Worm (Caenorhabditis elegans) whole organism, early embryonic: ENCODE data around the gene Y43F8B.22.

Experiments
- B0310.2 ChIP-seq: sonication (generic microtip); optimal IDR thresholded peaks from 2 replicates; lab custom pipeline; 2016; ENCODE audit warnings: mild to moderate bottlenecking, missing genetic modification characterization, missing compliant biosample characterization
- F13C5.2 ChIP-seq: sonication (generic microtip); optimal IDR thresholded peaks from 2 replicates; lab custom pipeline; 2017; ENCODE audit warnings: mild to moderate bottlenecking, missing genetic modification characterization, inconsistent platforms, missing compliant biosample characterization
- aly-1 ChIP-seq: sonication (generic microtip); optimal IDR thresholded peaks from 2 replicates; lab custom pipeline; 2016; ENCODE audit warnings: missing genetic modification characterization, missing compliant biosample characterization
- ama-1 ChIP-seq: fragments of 150-350 bp; optimal IDR thresholded peaks from 2 replicates; lab custom pipeline; 2014
- ceh-13 ChIP-seq: fragments of 200-800 bp; sonication (Bioruptor generic); optimal IDR thresholded peaks from 2 replicates; lab custom pipeline; 2018; ENCODE audit warnings: mild to moderate bottlenecking, missing genetic modification characterization, missing compliant biosample characterization
- ceh-36 ChIP-seq: sonication (generic microtip); optimal IDR thresholded peaks from 2 replicates; lab custom pipeline; 2016; ENCODE audit warnings: missing genetic modification characterization, inconsistent platforms, missing compliant biosample characterization
- ets-7 ChIP-seq: sonication (generic microtip); optimal IDR thresholded peaks from 2 replicates; lab custom pipeline; 2016; ENCODE audit warnings: missing genotype, missing genetic modification characterization, missing compliant biosample characterization
- flt-1 ChIP-seq: fragments of 200-800 bp; sonication (Bioruptor generic); IDR thresholded peaks from 2 replicates; pipeline ENCODE4 v1.3.6; 2022; ENCODE audit warnings: missing genetic modification characterization, missing compliant biosample characterization
- hmbx-1 ChIP-seq: sonication (generic microtip); optimal IDR thresholded peaks from 2 replicates; lab custom pipeline; 2016; ENCODE audit warnings: mild to moderate bottlenecking, missing genetic modification characterization, missing compliant biosample characterization
- hmg-4 ChIP-seq: fragments of 200-800 bp; sonication (Bioruptor generic); optimal IDR thresholded peaks from 2 replicates; lab custom pipeline; 2018; ENCODE audit warnings: mild to moderate bottlenecking, missing genetic modification characterization, missing compliant biosample characterization
- hnd-1 ChIP-seq: sonication (generic microtip); optimal IDR thresholded peaks from 2 replicates; lab custom pipeline; 2016; ENCODE audit warnings: missing genetic modification characterization, missing compliant biosample characterization
- pes-1 ChIP-seq: fragments of 200-800 bp; sonication (Bioruptor generic); IDR thresholded peaks from 2 replicates; pipeline ENCODE4 v1.3.6; 2022; ENCODE audit warnings: missing genetic modification reagents, missing genetic modification characterization, missing compliant biosample characterization
- scrt-1 ChIP-seq: fragments of 200-800 bp; sonication (Bioruptor generic); IDR thresholded peaks from 2 replicates; pipeline ENCODE4 v1.3.6; 2022; ENCODE audit warnings: missing genetic modification characterization, missing compliant biosample characterization
- sea-1 ChIP-seq: fragments of 200-800 bp; sonication (Bioruptor generic); conservative IDR thresholded peaks from 2 replicates; pipeline ENCODE4 v1.3.6; 2022; ENCODE audit warnings: missing genetic modification characterization, missing compliant biosample characterization
- tbx-11 ChIP-seq: fragments of 200-800 bp; sonication (Bioruptor generic); IDR thresholded peaks from 2 replicates; pipeline ENCODE4 v1.3.6; 2022; ENCODE audit warnings: missing genetic modification characterization, missing compliant biosample characterization
- tbx-37 ChIP-seq: fragments of 200-800 bp; sonication (Bioruptor generic); conservative IDR thresholded peaks from 2 replicates; pipeline ENCODE4 v1.3.6; 2022; ENCODE audit warnings: missing genetic modification reagents, missing genetic modification characterization, missing compliant biosample characterization
- tra-4 ChIP-seq: sonication (generic microtip); optimal IDR thresholded peaks from 2 replicates; lab custom pipeline; 2017; ENCODE audit warnings: missing genetic modification characterization, missing compliant biosample characterization

Y43F8B.22 gene

DNA sequence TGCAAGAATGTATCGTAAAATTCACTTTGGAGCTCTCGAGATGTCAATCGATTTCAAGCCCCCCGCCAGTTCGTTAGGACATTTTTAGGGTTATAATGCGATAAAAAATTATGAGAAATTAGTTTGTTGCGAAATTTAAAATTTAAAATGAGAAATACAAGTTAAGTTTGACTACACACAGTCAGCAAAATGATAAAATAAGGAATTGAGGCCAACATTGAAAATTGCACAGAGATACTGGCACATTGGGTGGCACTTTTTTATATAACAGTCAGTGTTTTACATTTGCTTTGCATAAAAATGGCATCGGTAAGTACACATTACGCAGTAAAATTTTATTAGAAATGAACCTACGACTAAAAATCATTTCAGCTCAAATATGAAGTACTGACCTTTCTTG, 14.6 kb upstream of the Y43F8B.22 start, which contains the start of gene Y43F8B.12:
Gene Y43F8B.12 (plus strand): TSS at position 301 of the 400 bp plus-strand sequence.
- no peak for TF ChIP-seq hnd-1
- TF ChIP-seq sea-1 (GFP tag; lab: Robert Waterston, UW), result no peak
- TF ChIP-seq ets-7 (tag; lab: Kevin White, UChicago), result no peak
- TF ChIP-seq ceh-13 (GFP tag; lab: Kevin White, UChicago), result no peak
- no peak for TF ChIP-seq F13C5.2 (tag; lab: Kevin White, UChicago)
- TF ChIP-seq ama-1 (lab: Kevin White, UChicago), result no peak
- no peak for TF ChIP-seq tbx-11 (GFP tag; lab: Robert Waterston, UW)
- no peak for TF ChIP-seq B0310.2
- TF ChIP-seq ceh-36 (tag; lab: Kevin White, UChicago), result no peak
- no peak for TF ChIP-seq tbx-37
- TF ChIP-seq pes-1 (GFP tag; lab: Robert Waterston, UW), result no peak
- no peak for TF ChIP-seq scrt-1 (GFP tag; lab: Robert Waterston, UW)

DNA sequence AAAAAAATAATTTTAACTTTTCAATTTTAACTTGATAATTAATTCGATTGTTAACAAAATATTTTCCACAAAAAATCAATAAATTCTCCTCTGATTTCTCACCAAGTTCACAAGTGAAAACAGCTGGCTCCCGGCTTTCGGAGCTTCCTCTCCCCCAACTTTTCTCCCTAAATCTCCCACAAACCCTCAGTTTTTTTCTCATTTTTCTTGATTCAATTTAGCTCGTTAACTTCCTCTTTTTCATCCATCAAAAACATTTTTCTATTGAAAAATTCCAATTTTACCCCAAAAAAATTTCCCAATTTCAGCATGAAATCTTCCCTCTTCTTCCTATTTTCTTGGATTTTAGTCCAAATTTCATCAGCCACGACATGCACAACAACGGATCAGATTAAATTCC, 12.2 kb upstream of the Y43F8B.22 start, which contains the start of gene Y43F8B.11:
Gene Y43F8B.11 (plus strand): TSS at position 301 of the 400 bp plus-strand sequence.
- TF ChIP-seq ceh-36 (tag; lab: Kevin White, UChicago) (no peak), hmbx-1 (tag; lab: Kevin White, UChicago) (no peak), ama-1 (lab: Kevin White, UChicago) (no peak), tra-4 (tag; lab: Kevin White, UChicago) (no peak), scrt-1 (GFP tag; lab: Robert Waterston, UW) (no peak), sea-1 (GFP tag; lab: Robert Waterston, UW) (no peak), ceh-13 (GFP tag; lab: Kevin White, UChicago) (no peak), hnd-1 (no peak), tbx-37 (no peak), ets-7 (tag; lab: Kevin White, UChicago) (no peak), B0310.2 (no peak), tbx-11 (GFP tag; lab: Robert Waterston, UW) (no peak), hmg-4 (no peak), F13C5.2 (tag; lab: Kevin White, UChicago) (no peak), flt-1 (GFP tag; lab: Robert Waterston, UW) (no peak), aly-1 (no peak), pes-1 (GFP tag; lab: Robert Waterston, UW) (no peak)

DNA sequence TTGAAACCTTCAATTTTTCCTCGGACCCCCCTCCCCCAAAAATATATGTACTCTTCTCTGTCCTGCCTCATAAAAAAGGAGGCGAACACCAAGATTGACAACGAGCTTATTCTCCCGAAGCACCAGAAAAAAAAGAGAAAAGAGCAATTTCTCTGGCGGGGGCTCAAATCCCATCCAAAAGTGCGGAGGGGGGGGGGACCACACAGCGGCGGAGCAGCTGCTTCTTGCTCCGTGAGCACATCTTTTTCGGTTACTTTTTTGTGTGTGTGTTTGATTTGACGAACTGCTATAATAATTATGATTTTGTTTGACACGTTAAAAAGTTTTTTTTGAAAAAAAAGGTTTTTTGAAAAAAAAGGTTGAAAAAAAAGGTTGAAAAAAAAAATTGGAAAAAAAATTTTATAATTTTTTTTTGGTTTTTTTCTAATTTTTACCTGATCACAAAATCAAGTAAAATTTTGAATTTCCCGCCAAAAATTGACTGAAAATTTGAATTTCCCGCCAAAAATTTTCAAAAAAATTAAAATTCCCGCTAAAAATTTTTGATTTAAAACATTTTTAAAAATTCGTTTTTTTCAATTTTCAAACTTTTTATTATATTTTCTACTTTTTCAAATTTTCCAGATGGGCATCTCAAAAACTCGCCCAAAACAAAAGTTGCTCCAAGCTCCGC, 8.7 kb upstream of the Y43F8B.22 start, which contains the start of gene Y43F8B.10:
Gene Y43F8B.10 (plus strand): TSS at position 623 of the 673 bp plus-strand sequence.
- no peak for TF ChIP-seq tbx-11 (GFP tag; lab: Robert Waterston, UW)
- TF ChIP-seq ceh-13 (GFP tag; lab: Kevin White, UChicago), result no peak
- no peak for TF ChIP-seq pes-1 (GFP tag; lab: Robert Waterston, UW)
- TF ChIP-seq ets-7 (tag; lab: Kevin White, UChicago), result no peak
- TF ChIP-seq scrt-1 (GFP tag; lab: Robert Waterston, UW), result no peak
- no peak for TF ChIP-seq aly-1
- TF ChIP-seq sea-1 (GFP tag; lab: Robert Waterston, UW), result no peak
- no peak for TF ChIP-seq B0310.2
- no peak for TF ChIP-seq hnd-1
- TF ChIP-seq tbx-37, result no peak
- TF ChIP-seq F13C5.2 (tag; lab: Kevin White, UChicago), result no peak
- TF ChIP-seq ama-1 (lab: Kevin White, UChicago), result no peak
- no peak for TF ChIP-seq hmbx-1 (tag; lab: Kevin White, UChicago)
- TF ChIP-seq hmg-4, result no peak
- no peak for TF ChIP-seq flt-1 (GFP tag; lab: Robert Waterston, UW)
- no peak for TF ChIP-seq ceh-36 (tag; lab: Kevin White, UChicago)
- TF ChIP-seq tra-4 (tag; lab: Kevin White, UChicago), result no peak

DNA sequence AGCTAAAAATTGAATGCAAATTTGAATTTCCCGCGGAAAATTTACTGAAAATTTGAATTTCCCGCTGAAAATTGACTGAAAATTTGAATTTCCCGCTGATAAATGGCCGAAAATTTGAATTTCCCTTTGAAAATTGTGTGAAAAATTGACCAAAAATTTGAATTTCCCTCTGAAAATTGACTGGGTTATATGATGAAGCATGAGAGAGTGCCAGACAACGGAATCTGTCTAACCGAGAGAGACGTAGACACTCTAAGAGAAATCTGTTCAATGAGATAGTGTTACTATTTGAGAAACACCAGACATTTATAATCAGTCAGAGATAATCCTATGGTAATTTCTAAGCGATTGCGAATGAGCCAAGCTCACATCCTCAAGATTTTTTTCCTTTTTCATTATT, 5.3 kb upstream of the Y43F8B.22 start:
- TF ChIP-seq sea-1 (GFP tag; lab: Robert Waterston, UW) (no peak), pes-1 (GFP tag; lab: Robert Waterston, UW) (no peak), aly-1 (no peak), tra-4 (tag; lab: Kevin White, UChicago) (no peak), flt-1 (GFP tag; lab: Robert Waterston, UW) (no peak), hnd-1 (no peak), hmbx-1 (tag; lab: Kevin White, UChicago) (no peak), ets-7 (tag; lab: Kevin White, UChicago) (no peak), ama-1 (lab: Kevin White, UChicago) (no peak), F13C5.2 (tag; lab: Kevin White, UChicago) (no peak), hmg-4 (no peak), tbx-11 (GFP tag; lab: Robert Waterston, UW) (no peak), ceh-36 (tag; lab: Kevin White, UChicago) (no peak), scrt-1 (GFP tag; lab: Robert Waterston, UW) (no peak), B0310.2 (no peak)

DNA sequence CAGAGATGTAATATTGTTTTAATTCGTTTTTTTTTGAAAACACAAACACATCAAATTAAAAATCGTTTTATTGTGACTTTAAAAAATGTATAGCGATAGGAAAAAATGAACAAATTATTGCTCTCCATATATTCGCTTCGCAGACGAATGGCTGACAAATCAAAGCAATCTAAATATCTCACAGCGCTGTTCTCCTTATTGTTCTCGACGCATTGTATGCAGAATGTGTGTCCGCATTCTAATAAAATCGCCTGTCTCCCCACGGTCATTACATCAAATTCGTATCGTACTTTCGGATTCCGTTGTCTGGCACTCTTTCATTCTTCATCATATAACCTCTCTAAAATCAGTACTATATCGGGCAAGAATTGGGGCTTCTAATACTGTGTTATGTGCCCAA, 4.8 kb upstream of the Y43F8B.22 start, which contains the start of gene Y43F8B.9:
Gene Y43F8B.9 (plus strand): TSS at position 301 of the 400 bp plus-strand sequence.
- TF ChIP-seq aly-1 (no peak), flt-1 (GFP tag; lab: Robert Waterston, UW) (no peak), pes-1 (GFP tag; lab: Robert Waterston, UW) (no peak), ama-1 (lab: Kevin White, UChicago) (no peak), hmg-4 (no peak), scrt-1 (GFP tag; lab: Robert Waterston, UW) (no peak), hnd-1 (no peak), F13C5.2 (tag; lab: Kevin White, UChicago) (no peak), ets-7 (tag; lab: Kevin White, UChicago) (no peak), ceh-13 (GFP tag; lab: Kevin White, UChicago) (no peak), sea-1 (GFP tag; lab: Robert Waterston, UW) (no peak), hmbx-1 (tag; lab: Kevin White, UChicago) (no peak)

DNA sequence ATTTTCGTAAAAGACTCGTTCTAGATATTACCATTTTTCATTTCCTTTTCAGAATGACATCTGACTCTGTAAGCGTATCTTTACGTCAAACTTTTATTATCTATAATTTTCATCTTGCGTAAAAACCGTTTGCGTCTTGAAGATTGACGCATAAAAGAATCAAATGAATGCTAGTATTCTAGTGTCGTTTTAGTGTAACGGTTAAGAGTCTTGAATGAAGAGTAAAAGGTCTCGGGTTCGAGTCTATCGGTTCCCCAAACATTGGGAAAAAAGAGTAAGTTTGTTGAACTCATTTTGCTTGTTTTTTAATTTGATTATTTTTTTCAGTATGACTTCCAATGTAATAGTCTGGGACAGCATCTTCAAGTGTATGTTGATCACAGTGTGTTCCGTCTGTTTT, 1.9 kb downstream of the Y43F8B.22 start, which contains the start of gene Y43F8B.17:
Gene Y43F8B.17 (plus strand): TSS at position 215 of the 400 bp plus-strand sequence.
- TF ChIP-seq hmbx-1 (tag; lab: Kevin White, UChicago) (no peak), sea-1 (GFP tag; lab: Robert Waterston, UW) (no peak), F13C5.2 (tag; lab: Kevin White, UChicago) (no peak), ceh-36 (tag; lab: Kevin White, UChicago) (no peak), hmg-4 (no peak), flt-1 (GFP tag; lab: Robert Waterston, UW) (no peak), aly-1 (no peak), hnd-1 (no peak), B0310.2 (no peak), ama-1 (lab: Kevin White, UChicago) (no peak), ets-7 (tag; lab: Kevin White, UChicago) (no peak), pes-1 (GFP tag; lab: Robert Waterston, UW) (no peak), tra-4 (tag; lab: Kevin White, UChicago) (no peak), ceh-13 (GFP tag; lab: Kevin White, UChicago) (no peak), scrt-1 (GFP tag; lab: Robert Waterston, UW) (no peak), tbx-11 (GFP tag; lab: Robert Waterston, UW) (no peak), tbx-37 (no peak)
